Fruit fly (Drosophila melanogaster) whole organism, wandering third instar larva: Measurements from ENCODE around the gene spi.

Experiments
- Abd-B ChIP-seq: fragments of >200 bp; optimal IDR thresholded peaks from 2 replicates; lab custom pipeline; 2017; ENCODE audit warnings: missing biosample characterization, missing genetic modification characterization
- Dif ChIP-seq: fragments of 200-275, 200-300 bp; sonication (Bioruptor generic); optimal IDR thresholded peaks from 2 replicates; lab custom pipeline; 2018; ENCODE audit warnings: missing biosample characterization, missing genetic modification characterization; ENCODE audit not compliant: partially characterized antibody
- Hnf4 ChIP-seq: fragments of 200-800 bp; sonication (Bioruptor generic); optimal IDR thresholded peaks from 2 replicates; lab custom pipeline; 2016; ENCODE audit warnings: missing biosample characterization, mild to moderate bottlenecking, missing genetic modification characterization
- Mio ChIP-seq: sonication (Bioruptor generic); optimal IDR thresholded peaks from 2 replicates; lab custom pipeline; 2016; ENCODE audit warnings: missing biosample characterization, missing genetic modification characterization
- Myc ChIP-seq: fragments of >200 bp; optimal IDR thresholded peaks from 2 replicates; lab custom pipeline; 2017
- Sp1 ChIP-seq: fragments of 200-800 bp; sonication (Bioruptor generic); optimal IDR thresholded peaks from 3 replicates; lab custom pipeline; 2019; ENCODE audit warnings: missing biosample characterization, mild to moderate bottlenecking, missing genetic modification characterization, moderate library complexity
- br ChIP-seq: fragments of 200-800 bp; sonication (Bioruptor generic); optimal IDR thresholded peaks from 2 replicates; lab custom pipeline; 2016; ENCODE audit warnings: missing biosample characterization, missing genetic modification characterization
- foxo ChIP-seq, 2 experiments: fragments of 200-800 bp; sonication (Bioruptor generic); optimal IDR thresholded peaks; 2 replicates in 1 of 2; 3 replicates in 1 of 2; lab custom pipeline; 2016 to 2017; ENCODE audit warnings: missing biosample characterization in 2 of 2, missing genetic modification characterization in 2 of 2
- fru ChIP-seq: fragments of 200-800 bp; sonication (Bioruptor generic); optimal IDR thresholded peaks from 3 replicates; lab custom pipeline; 2016; ENCODE audit warnings: missing biosample characterization, mild to moderate bottlenecking, missing genetic modification characterization
- h ChIP-seq: fragments of 200-800 bp; sonication (Bioruptor generic); optimal IDR thresholded peaks from 3 replicates; lab custom pipeline; 2016; ENCODE audit warnings: missing biosample characterization, mild to moderate bottlenecking, missing genetic modification characterization
- lola ChIP-seq: fragments of >200 bp; optimal IDR thresholded peaks from 2 replicates; lab custom pipeline; 2017; ENCODE audit warnings: missing biosample characterization, missing genetic modification characterization
- sage ChIP-seq: fragments of 200-800 bp; sonication (Bioruptor generic); optimal IDR thresholded peaks from 2 replicates; lab custom pipeline; 2016; ENCODE audit warnings: missing biosample characterization, mild to moderate bottlenecking, missing genetic modification characterization
- usp ChIP-seq: fragments of >200 bp; optimal IDR thresholded peaks from 2 replicates; lab custom pipeline; 2017; ENCODE audit warnings: missing biosample characterization, missing genetic modification characterization

- TF ChIP-seq Myc (no peak), foxo (GFP tag; optimal IDR thresholded peaks at IDR 0.05; lab: Kevin White, UChicago) (no peak), Dif (GFP tag; lab: Kevin White, UChicago) (peak; percentile 8), Mio (GFP tag; lab: Kevin White, UChicago) (no peak), br (GFP tag; lab: Kevin White, UChicago) (peak; percentile 64), lola (GFP tag; lab: Kevin White, UChicago) (no peak), Sp1 (GFP tag; lab: Kevin White, UChicago) (no peak), Hnf4 (GFP tag; lab: Kevin White, UChicago) (no peak), fru (GFP tag; lab: Kevin White, UChicago) (peak; percentile 56), h (GFP tag; lab: Kevin White, UChicago) (peak; percentile 37), Abd-B (no peak), usp (GFP tag; lab: Kevin White, UChicago) (no peak), sage (no peak)
Observed at dm6 chr2L:19549412-19549811, 27.7 kb downstream of the spi start.
